Fruit fly (Drosophila melanogaster) whole organism, embryonic: ENCODE data around the gene lqfR.

Experiments used
- CG11504 ChIP-seq: fragments of 200-800 bp; sonication (Bioruptor generic); optimal IDR thresholded peaks from 3 replicates; lab custom pipeline; 2019; ENCODE audit warnings: missing biosample characterization, mild to moderate bottlenecking, missing genetic modification characterization, moderate library complexity
- CG34376 ChIP-seq: fragments of 200-800 bp; sonication (Bioruptor generic); optimal IDR thresholded peaks from 2 replicates; lab custom pipeline; 2018; ENCODE audit warnings: missing biosample characterization, mild to moderate bottlenecking, missing genetic modification characterization
- CG6813 ChIP-seq: fragments of 200-800 bp; sonication (Bioruptor generic); optimal IDR thresholded peaks from 2 replicates; lab custom pipeline; 2017; ENCODE audit warnings: missing biosample characterization, missing genetic modification characterization, mild to moderate bottlenecking, moderate library complexity, missing genetic modification reagents
- CkIIα-i1 ChIP-seq: fragments of 200-800 bp; sonication (Bioruptor generic); IDR thresholded peaks from 2 replicates; pipeline ENCODE4 v1.3.6; 2022; ENCODE audit warnings: missing biosample characterization, missing genetic modification characterization
- NFAT ChIP-seq: fragments of 200-800 bp; sonication (Bioruptor generic); IDR thresholded peaks from 2 replicates; pipeline ENCODE4 v1.3.6; 2022; ENCODE audit warnings: missing biosample characterization, missing genetic modification characterization
- PHDP ChIP-seq: fragments of 200-800 bp; sonication (Bioruptor generic); optimal IDR thresholded peaks from 3 replicates; lab custom pipeline; 2018; ENCODE audit warnings: missing biosample characterization, mild to moderate bottlenecking, missing genetic modification characterization, moderate library complexity
- fd102C ChIP-seq: fragments of 200-800 bp; sonication (Bioruptor generic); optimal IDR thresholded peaks from 2 replicates; lab custom pipeline; 2018; ENCODE audit warnings: missing biosample characterization, mild to moderate bottlenecking, missing genetic modification characterization, moderate library complexity
- insv ChIP-seq, 2 experiments: fragments of 200-800 bp; sonication (Bioruptor generic); optimal IDR thresholded peaks; 3 replicates each; lab custom pipeline; 2016 to 2018; ENCODE audit warnings: missing biosample characterization in 2 of 2, missing genetic modification characterization in 2 of 2
- lola ChIP-seq, 3 experiments: fragments of >200 bp in 2 of 3; fragments of 200-800 bp in 1 of 3; sonication (Bioruptor generic) in 1 of 3; optimal IDR thresholded peaks; 2 replicates each; lab custom pipeline; 2017 to 2019; ENCODE audit warnings: missing biosample characterization in 3 of 3, missing genetic modification characterization in 3 of 3, mild to moderate bottlenecking in 1 of 3, moderate library complexity in 1 of 3
- nau ChIP-seq: fragments of 200-800 bp; sonication (Bioruptor generic); optimal IDR thresholded peaks from 3 replicates; lab custom pipeline; 2017; ENCODE audit warnings: missing biosample characterization, mild to moderate bottlenecking, missing genetic modification characterization, missing genetic modification reagents
- nerfin-2 ChIP-seq: fragments of 200-800 bp; sonication (Bioruptor generic); IDR thresholded peaks from 2 replicates; pipeline ENCODE4 v1.3.6; 2022; ENCODE audit warnings: missing biosample characterization, missing genetic modification characterization; ENCODE audit not compliant: partially characterized antibody
- pfk ChIP-seq: fragments of 200-800 bp; sonication (Bioruptor generic); optimal IDR thresholded peaks from 2 replicates; lab custom pipeline; 2018; ENCODE audit warnings: missing biosample characterization, mild to moderate bottlenecking, missing genetic modification characterization, moderate library complexity
- sc ChIP-seq, 3 experiments: fragments of >200 bp in 2 of 3; fragments of 200-800 bp in 1 of 3; sonication (Bioruptor generic) in 1 of 3; optimal IDR thresholded peaks; 2 replicates in 2 of 3; 3 replicates in 1 of 3; lab custom pipeline; 2017; ENCODE audit warnings: mild to moderate bottlenecking in 1 of 3, missing biosample characterization in 1 of 3, missing genetic modification characterization in 1 of 3, missing genetic modification reagents in 1 of 3
- schlank ChIP-seq: fragments of 200-800 bp; sonication (Bioruptor generic); optimal IDR thresholded peaks from 2 replicates; lab custom pipeline; 2018; ENCODE audit warnings: missing biosample characterization, mild to moderate bottlenecking, missing genetic modification characterization

dm6 chr3R:22447195-22447873 lies 36.2 kb downstream of the lqfR start, which contains the start of gene CG34288:
- TF ChIP-seq lola (GFP tag; optimal IDR thresholded peaks at IDR 0.05; lab: Kevin White, UChicago) (no peak), pfk (GFP tag; lab: Kevin White, UChicago) (no peak), CG11504 (tag; lab: Kevin White, UChicago) (no peak), NFAT (GFP tag; lab: Robert Waterston, UW) (peak; percentile 73), schlank (tag; lab: Kevin White, UChicago) (no peak), fd102C (GFP tag; lab: Kevin White, UChicago) (no peak), CkIIα-i1 (GFP tag; lab: Robert Waterston, UW) (peak; percentile 39; the same call in 1 of the 2 replicates), PHDP (tag; lab: Kevin White, UChicago) (no peak), insv (GFP tag; optimal IDR thresholded peaks at IDR 0.05; lab: Kevin White, UChicago) (no peak), nerfin-2 (peak; percentile 51; the same call in 1 of the 2 replicates), nau (GFP tag; lab: Kevin White, UChicago) (no peak), sc (optimal IDR thresholded peaks at IDR 0.05; lab: Kevin White, UChicago) (no peak), sc (GFP tag; optimal IDR thresholded peaks at IDR 0.05; lab: Kevin White, UChicago) (no peak), CG6813 (GFP tag; lab: Kevin White, UChicago) (no peak), CG34376 (GFP tag; lab: Kevin White, UChicago) (peak; percentile 89)
